Fruit fly (Drosophila melanogaster) whole organism, embryonic: Measurements from ENCODE around the gene CG5986.

ENCODE experiments used
- CG13123 ChIP-seq: fragments of 200-800 bp; sonication (Bioruptor generic); optimal IDR thresholded peaks from 2 replicates; lab custom pipeline; 2016; ENCODE audit warnings: missing biosample characterization, missing genetic modification characterization
- ranshi ChIP-seq: fragments of 200-800 bp; sonication (Bioruptor generic); IDR thresholded peaks from 2 replicates; pipeline ENCODE4 v1.3.6; 2022; ENCODE audit warnings: missing biosample characterization, missing genetic modification characterization

DNA sequence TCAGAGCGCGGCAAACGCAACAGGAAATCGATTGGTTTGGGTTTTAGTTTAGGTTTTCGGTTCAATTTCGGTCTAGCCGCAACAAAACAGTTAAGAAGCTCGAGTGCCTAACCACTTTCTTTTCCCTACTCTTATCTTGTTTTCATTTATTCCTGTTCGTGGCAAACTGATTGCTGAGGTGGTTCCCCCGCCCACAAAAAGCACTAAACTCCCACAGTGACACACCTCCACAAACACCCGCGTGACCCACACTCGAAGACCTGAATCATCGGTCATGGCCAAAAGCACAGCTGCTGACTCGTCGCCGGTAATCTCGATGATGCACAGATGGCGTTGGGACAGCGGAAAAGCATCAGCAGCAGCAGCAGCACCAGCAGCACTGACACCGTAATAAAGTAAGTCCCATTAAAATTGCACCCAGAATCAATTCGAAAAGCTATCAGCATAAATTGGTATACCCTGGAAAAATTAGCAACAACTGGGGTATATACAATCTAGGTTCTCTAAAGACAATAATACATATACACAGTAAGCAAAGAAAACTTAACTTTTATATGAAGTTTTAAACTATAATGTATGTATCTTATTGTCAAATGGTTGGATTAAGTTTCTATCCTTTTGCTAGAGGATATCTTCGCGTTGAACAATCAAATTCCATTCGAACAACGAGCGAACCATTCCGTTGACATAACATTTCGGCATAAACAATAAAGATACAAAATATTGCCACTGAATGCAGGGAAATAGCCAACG lies 21.7 kb upstream of the CG5986 start:
- TF ChIP-seq CG13123: no peak
- TF ChIP-seq ranshi (GFP tag; lab: Robert Waterston, UW): no peak
